Fruit fly (Drosophila melanogaster) whole organism, pupa: ENCODE data around the gene Jon99Cii.

Experiments used
- CG10348 ChIP-seq: fragments of 200-800 bp; sonication (Bioruptor generic); IDR thresholded peaks from 2 replicates; pipeline ENCODE4 v1.3.6; 2022; ENCODE audit warnings: missing biosample characterization, missing genetic modification characterization
- CG12605 ChIP-seq: fragments of 200-800 bp; sonication (Bioruptor generic); IDR thresholded peaks from 2 replicates; pipeline ENCODE4 v1.3.6; 2022; ENCODE audit warnings: missing biosample characterization, missing genetic modification characterization
- CG13204 ChIP-seq: fragments of 200-800 bp; sonication (Bioruptor generic); optimal IDR thresholded peaks from 2 replicates; lab custom pipeline; 2018; ENCODE audit warnings: missing biosample characterization, mild to moderate bottlenecking, missing genetic modification characterization, moderate library complexity
- CG14655 ChIP-seq: fragments of 200-800 bp; sonication (Bioruptor generic); optimal IDR thresholded peaks from 3 replicates; lab custom pipeline; 2017; ENCODE audit warnings: mild to moderate bottlenecking, missing biosample characterization, missing genetic modification reagents, missing genetic modification characterization
- CG32121 ChIP-seq: fragments of 200-800 bp; sonication (Bioruptor generic); IDR thresholded peaks from 2 replicates; pipeline ENCODE4 v1.3.6; 2022; ENCODE audit warnings: missing biosample characterization, missing genetic modification characterization
- CG4496 ChIP-seq: fragments of 200-800 bp; sonication (Bioruptor generic); IDR thresholded peaks from 3 replicates; pipeline ENCODE4 v1.3.6; 2022; ENCODE audit warnings: missing biosample characterization, missing genetic modification characterization
- CG8301 ChIP-seq: fragments of 200-800 bp; sonication (Bioruptor generic); optimal IDR thresholded peaks from 2 replicates; lab custom pipeline; 2018; ENCODE audit warnings: missing biosample characterization, mild to moderate bottlenecking, missing genetic modification characterization
- EcR ChIP-seq: fragments of 200-800 bp; sonication (Bioruptor generic); optimal IDR thresholded peaks from 3 replicates; lab custom pipeline; 2019; ENCODE audit warnings: missing biosample characterization, missing genetic modification characterization, mild to moderate bottlenecking, moderate library complexity, missing genetic modification reagents
- Pif1A ChIP-seq: fragments of 200-800 bp; sonication (Bioruptor generic); optimal IDR thresholded peaks from 3 replicates; lab custom pipeline; 2016; ENCODE audit warnings: missing biosample characterization, missing genetic modification characterization
- Snoo ChIP-seq: fragments of 200-800 bp; sonication (Bioruptor generic); optimal IDR thresholded peaks from 3 replicates; lab custom pipeline; 2017; ENCODE audit warnings: missing biosample characterization, mild to moderate bottlenecking, missing genetic modification characterization, inconsistent platforms
- gl ChIP-seq: fragments of 200-800 bp; sonication (Bioruptor generic); optimal IDR thresholded peaks from 2 replicates; lab custom pipeline; 2018; ENCODE audit warnings: missing biosample characterization, mild to moderate bottlenecking, missing genetic modification characterization
- rn ChIP-seq: fragments of 200-800 bp; sonication (Bioruptor generic); IDR thresholded peaks from 2 replicates; pipeline ENCODE4 v1.3.6; 2022; ENCODE audit warnings: missing biosample characterization, missing genetic modification characterization

- TF ChIP-seq CG8301 (tag; lab: Kevin White, UChicago): no peak
- TF ChIP-seq CG10348 (GFP tag; lab: Robert Waterston, UW): no peak
- no peak for TF ChIP-seq gl
- no peak for TF ChIP-seq CG13204 (GFP tag; lab: Kevin White, UChicago)
- TF ChIP-seq Snoo (tag; lab: Kevin White, UChicago): no peak
- no peak for TF ChIP-seq EcR (GFP tag; lab: Kevin White, UChicago)
- no peak for TF ChIP-seq rn (GFP tag; lab: Robert Waterston, UW)
- TF ChIP-seq CG4496: no peak
- TF ChIP-seq CG32121: no peak
- no peak for TF ChIP-seq CG14655
- TF ChIP-seq CG12605: no peak
- no peak for TF ChIP-seq Pif1A (GFP tag; lab: Kevin White, UChicago)
These were observed 8.6 kb upstream of the Jon99Cii start, which contains the start of the genes Cog7, CG42557 and CG42558 for dm6 chr3R:29933007-29933464.
